Fruit fly (Drosophila melanogaster) whole organism, embryonic: ENCODE results near the gene spn-F.

Experiments used
- BEAF-32 ChIP-seq: fragments of 200-800 bp; sonication (Bioruptor generic); optimal IDR thresholded peaks from 3 replicates; lab custom pipeline; 2017; ENCODE audit warnings: missing biosample characterization, missing genetic modification characterization, mild to moderate bottlenecking, moderate library complexity, missing genetic modification reagents
- CG1233 ChIP-seq: fragments of 200-800 bp; sonication (Bioruptor generic); optimal IDR thresholded peaks from 4 replicates; lab custom pipeline; 2018; ENCODE audit warnings: missing biosample characterization, mild to moderate bottlenecking, missing genetic modification characterization
- CG14441 ChIP-seq: fragments of 200-800 bp; sonication (Bioruptor generic); IDR thresholded peaks from 2 replicates; pipeline ENCODE4 v1.3.6; 2022; ENCODE audit warnings: missing biosample characterization, missing genetic modification characterization
- CG15479 ChIP-seq: fragments of 200-800 bp; sonication (Bioruptor generic); optimal IDR thresholded peaks from 3 replicates; lab custom pipeline; 2019; ENCODE audit warnings: missing biosample characterization, mild to moderate bottlenecking, missing genetic modification characterization, moderate library complexity
- CG18599 ChIP-seq: fragments of 200-800 bp; sonication (Bioruptor generic); optimal IDR thresholded peaks from 3 replicates; lab custom pipeline; 2017; ENCODE audit warnings: missing biosample characterization, missing genetic modification characterization, mild to moderate bottlenecking, moderate library complexity, missing genetic modification reagents
- CG2678 ChIP-seq: fragments of 200-800 bp; sonication (Bioruptor generic); optimal IDR thresholded peaks from 3 replicates; lab custom pipeline; 2019; ENCODE audit warnings: missing biosample characterization, mild to moderate bottlenecking, missing genetic modification characterization, moderate library complexity
- CG32532 ChIP-seq: fragments of 200-800 bp; sonication (Bioruptor generic); IDR thresholded peaks from 2 replicates; pipeline ENCODE4 v1.3.6; 2022; ENCODE audit warnings: missing biosample characterization, missing genetic modification characterization
- CG32772 ChIP-seq: fragments of 200-800 bp; sonication (Bioruptor generic); IDR thresholded peaks from 2 replicates; pipeline ENCODE4 v1.3.6; 2022; ENCODE audit warnings: missing biosample characterization, missing genetic modification characterization
- CG3838 ChIP-seq: fragments of 200-800 bp; sonication (Bioruptor generic); optimal IDR thresholded peaks from 3 replicates; lab custom pipeline; 2016; ENCODE audit warnings: missing biosample characterization, missing genetic modification characterization
- CG7987 ChIP-seq: fragments of 200-800 bp; sonication (Bioruptor generic); optimal IDR thresholded peaks from 2 replicates; lab custom pipeline; 2018; ENCODE audit warnings: missing biosample characterization, mild to moderate bottlenecking, missing genetic modification characterization, moderate library complexity
- CG8359 ChIP-seq: fragments of 200-800 bp; sonication (Bioruptor generic); optimal IDR thresholded peaks from 2 replicates; lab custom pipeline; 2017; ENCODE audit warnings: missing biosample characterization, mild to moderate bottlenecking, missing genetic modification characterization, borderline replicate concordance
- D ChIP-seq, 2 experiments: fragments of 200-800 bp in 1 of 2; fragments of >200 bp in 1 of 2; sonication (Bioruptor generic) in 1 of 2; optimal IDR thresholded peaks; 2 replicates in 1 of 2; 3 replicates in 1 of 2; lab custom pipeline; 2017; ENCODE audit warnings: mild to moderate bottlenecking in 1 of 2, missing biosample characterization in 1 of 2, missing genetic modification characterization in 1 of 2, missing genetic modification reagents in 1 of 2
- Dad ChIP-seq: fragments of 200-800 bp; sonication (Bioruptor generic); optimal IDR thresholded peaks from 3 replicates; lab custom pipeline; 2016; ENCODE audit warnings: missing biosample characterization, missing genetic modification characterization
- Deaf1 ChIP-seq: fragments of 200-800 bp; optimal IDR thresholded peaks from 3 replicates; lab custom pipeline; 2019; ENCODE audit warnings: missing biosample characterization, mild to moderate bottlenecking, missing genetic modification characterization, moderate library complexity
- ERR ChIP-seq: fragments of 200-800 bp; sonication (Bioruptor generic); optimal IDR thresholded peaks from 2 replicates; lab custom pipeline; 2016; ENCODE audit warnings: missing biosample characterization, missing genetic modification characterization
- Fer1 ChIP-seq: fragments of 200-800 bp; sonication (Bioruptor generic); optimal IDR thresholded peaks from 2 replicates; lab custom pipeline; 2017; ENCODE audit warnings: missing biosample characterization, mild to moderate bottlenecking, missing genetic modification characterization
- Gsc ChIP-seq: fragments of 200-800 bp; sonication (Bioruptor generic); IDR thresholded peaks from 2 replicates; pipeline ENCODE4 v1.3.6; 2022; ENCODE audit warnings: missing biosample characterization, missing genetic modification characterization
- HmgD ChIP-seq: fragments of 200-800 bp; sonication (Bioruptor generic); optimal IDR thresholded peaks from 3 replicates; lab custom pipeline; 2016; ENCODE audit warnings: missing biosample characterization, missing genetic modification characterization
- HmgZ ChIP-seq: fragments of 200-800 bp; sonication (Bioruptor generic); optimal IDR thresholded peaks from 2 replicates; lab custom pipeline; 2018; ENCODE audit warnings: missing biosample characterization, mild to moderate bottlenecking, missing genetic modification characterization
- MBD-R2 ChIP-seq: fragments of 200-800 bp; sonication (Bioruptor generic); IDR thresholded peaks from 2 replicates; pipeline ENCODE4 v1.3.6; 2022; ENCODE audit warnings: missing biosample characterization, missing genetic modification characterization
- MESR4 ChIP-seq: fragments of 200-800 bp; sonication (Bioruptor generic); optimal IDR thresholded peaks from 2 replicates; lab custom pipeline; 2018; ENCODE audit warnings: missing biosample characterization, mild to moderate bottlenecking, missing genetic modification characterization, moderate library complexity
- Myb ChIP-seq: fragments of 200-800 bp; sonication (Bioruptor generic); optimal IDR thresholded peaks from 2 replicates; lab custom pipeline; 2016; ENCODE audit warnings: missing biosample characterization, missing genetic modification characterization
- Neu2 ChIP-seq: fragments of 200-800 bp; sonication (Bioruptor generic); optimal IDR thresholded peaks from 3 replicates; lab custom pipeline; 2016; ENCODE audit warnings: missing biosample characterization, missing genetic modification characterization, borderline replicate concordance
- Oaz ChIP-seq: fragments of 200-800 bp; sonication (Bioruptor generic); IDR thresholded peaks from 2 replicates; pipeline ENCODE4 v1.3.6; 2022; ENCODE audit warnings: missing biosample characterization, missing genetic modification characterization
- Ravus ChIP-seq: fragments of 200-800 bp; sonication (Bioruptor generic); IDR thresholded peaks from 2 replicates; pipeline ENCODE4 v1.3.6; 2022; ENCODE audit warnings: missing biosample characterization, missing genetic modification characterization
- Sry-β ChIP-seq: fragments of 200-800 bp; sonication (Bioruptor generic); optimal IDR thresholded peaks from 2 replicates; lab custom pipeline; 2018; ENCODE audit warnings: missing biosample characterization, mild to moderate bottlenecking, missing genetic modification characterization, moderate library complexity
- Usf ChIP-seq: fragments of 200-800 bp; sonication (Bioruptor generic); optimal IDR thresholded peaks from 2 replicates; lab custom pipeline; 2017; ENCODE audit warnings: missing genotype, missing biosample characterization, missing genetic modification characterization
- YL-1 ChIP-seq: fragments of 200-800 bp; sonication (Bioruptor generic); optimal IDR thresholded peaks from 3 replicates; lab custom pipeline; 2017; ENCODE audit warnings: missing biosample characterization, mild to moderate bottlenecking, missing genetic modification characterization
- cato ChIP-seq: fragments of 200-800 bp; sonication (Bioruptor generic); optimal IDR thresholded peaks from 2 replicates; lab custom pipeline; 2016; ENCODE audit warnings: missing biosample characterization, missing genetic modification characterization, borderline replicate concordance
- dimm ChIP-seq: fragments of 200-800 bp; sonication (Bioruptor generic); IDR thresholded peaks from 2 replicates; pipeline ENCODE4 v1.3.6; 2022; ENCODE audit warnings: missing biosample characterization, missing genetic modification characterization
- disco-r ChIP-seq: fragments of 200-800 bp; sonication (Bioruptor generic); optimal IDR thresholded peaks from 2 replicates; lab custom pipeline; 2016; ENCODE audit warnings: missing biosample characterization, missing genetic modification characterization
- dpn ChIP-seq, 2 experiments: fragments of 200-800 bp; sonication (Bioruptor generic); optimal IDR thresholded peaks; 3 replicates each; lab custom pipeline; 2016; ENCODE audit warnings: missing biosample characterization in 2 of 2, missing genetic modification characterization in 2 of 2
- gcm2 ChIP-seq: fragments of 200-800 bp; sonication (Bioruptor generic); optimal IDR thresholded peaks from 2 replicates; lab custom pipeline; 2016; ENCODE audit warnings: missing biosample characterization, missing genetic modification characterization
- grn ChIP-seq: fragments of 200-800 bp; sonication (Bioruptor generic); optimal IDR thresholded peaks from 3 replicates; lab custom pipeline; 2017; ENCODE audit warnings: missing biosample characterization, missing genetic modification characterization
- h ChIP-seq: fragments of >200 bp; optimal IDR thresholded peaks from 2 replicates; lab custom pipeline; 2017
- hkb ChIP-seq, 2 experiments: fragments of 200-800 bp in 1 of 2; fragments of >200 bp in 1 of 2; sonication (Bioruptor generic) in 1 of 2; IDR thresholded peaks in 1 of 2; optimal IDR thresholded peaks in 1 of 2; 2 replicates each; pipeline versions ENCODE4 v1.3.6 to Lab custom; 2017 to 2022; ENCODE audit warnings: missing biosample characterization in 1 of 2, missing genetic modification characterization in 1 of 2
- hth ChIP-seq: fragments of >200 bp; optimal IDR thresholded peaks from 2 replicates; lab custom pipeline; 2017; ENCODE audit warnings: inconsistent platforms
- jumu ChIP-seq: fragments of 200-800 bp; sonication (Bioruptor generic); optimal IDR thresholded peaks from 3 replicates; lab custom pipeline; 2016; ENCODE audit warnings: missing biosample characterization, missing genetic modification characterization
- kay ChIP-seq: fragments of 200-800 bp; sonication (Bioruptor generic); optimal IDR thresholded peaks from 2 replicates; lab custom pipeline; 2016; ENCODE audit warnings: missing biosample characterization, missing genetic modification characterization
- ken ChIP-seq: fragments of 200-800 bp; sonication (Bioruptor generic); IDR thresholded peaks from 3 replicates; pipeline ENCODE4 v1.3.6; 2022; ENCODE audit warnings: missing biosample characterization, missing genetic modification characterization
- mirr ChIP-seq: fragments of 200-800 bp; sonication (Bioruptor generic); optimal IDR thresholded peaks from 3 replicates; lab custom pipeline; 2018; ENCODE audit warnings: missing biosample characterization, mild to moderate bottlenecking, missing genetic modification characterization
- nerfin-2 ChIP-seq: fragments of 200-800 bp; sonication (Bioruptor generic); IDR thresholded peaks from 2 replicates; pipeline ENCODE4 v1.3.6; 2022; ENCODE audit warnings: missing biosample characterization, missing genetic modification characterization; ENCODE audit not compliant: partially characterized antibody
- prd ChIP-seq, 3 experiments: fragments of >200 bp in 2 of 3; fragments of 200-800 bp in 1 of 3; sonication (Bioruptor generic) in 1 of 3; optimal IDR thresholded peaks in 2 of 3; IDR thresholded peaks in 1 of 3; 2 replicates in 2 of 3; 3 replicates in 1 of 3; pipeline versions ENCODE4 v1.3.6 to Lab custom; 2017 to 2022; ENCODE audit warnings: missing biosample characterization in 1 of 3, missing genetic modification characterization in 1 of 3
- pros ChIP-seq: fragments of 200-800 bp; sonication (Bioruptor generic); optimal IDR thresholded peaks from 3 replicates; lab custom pipeline; 2019; ENCODE audit warnings: missing biosample characterization, mild to moderate bottlenecking, missing genetic modification characterization, moderate library complexity
- sens ChIP-seq: fragments of 200-800 bp; sonication (Bioruptor generic); peaks from one replicate; lab custom pipeline; 2016; ENCODE audit warnings: missing biosample characterization, missing genetic modification characterization
- slbo ChIP-seq: fragments of 200-800 bp; sonication (Bioruptor generic); IDR thresholded peaks from 2 replicates; pipeline ENCODE4 v1.3.6; 2022; ENCODE audit warnings: missing biosample characterization, missing genetic modification characterization
- ssp ChIP-seq: fragments of 200-800 bp; sonication (Bioruptor generic); IDR thresholded peaks from 2 replicates; pipeline ENCODE4 v1.3.6; 2022; ENCODE audit warnings: missing biosample characterization, missing genetic modification characterization
- zen2 ChIP-seq: fragments of 200-800 bp; sonication (Bioruptor generic); IDR thresholded peaks from 3 replicates; pipeline ENCODE4 v1.3.6; 2022; ENCODE audit warnings: missing biosample characterization, missing genetic modification characterization; ENCODE audit not compliant: partially characterized antibody

Gene spn-F

dm6 chr3R:31247281-31247995 lies 7.5 kb upstream of the spn-F start (continued):
- TF ChIP-seq CG15479 (no peak), hkb (optimal IDR thresholded peaks at IDR 0.05; lab: Kevin White, UChicago) (no peak), hkb (GFP tag; IDR thresholded peaks at IDR 0.05; lab: Robert Waterston, UW) (peak; percentile 88), Usf (GFP tag; lab: Kevin White, UChicago) (no peak), disco-r (GFP tag; lab: Kevin White, UChicago) (peak; percentile 5), nerfin-2 (no peak), cato (peak; percentile 48), HmgD (GFP tag; lab: Kevin White, UChicago) (no peak), kay (peak; percentile 34), dpn (GFP tag; optimal IDR thresholded peaks at IDR 0.05; lab: Kevin White, UChicago) (peak; percentile 57 to 74), BEAF-32 (no peak), D (optimal IDR thresholded peaks at IDR 0.05; lab: Kevin White, UChicago) (no peak), D (GFP tag; optimal IDR thresholded peaks at IDR 0.05; lab: Kevin White, UChicago) (peak; percentile 67), Sry-β (GFP tag; lab: Kevin White, UChicago) (peak; percentile 5), Deaf1 (tag; lab: Kevin White, UChicago) (peak; percentile 47), Fer1 (GFP tag; lab: Kevin White, UChicago) (peak; percentile 68), ken (GFP tag; lab: Robert Waterston, UW) (peak; percentile 71), mirr (GFP tag; lab: Kevin White, UChicago) (no peak), Neu2 (GFP tag; lab: Kevin White, UChicago) (no peak), CG3838 (no peak), Gsc (GFP tag; lab: Robert Waterston, UW) (peak; percentile 40; the same call in 1 of the 2 replicates), slbo (GFP tag; lab: Robert Waterston, UW) (peak; percentile 47), hth (no peak), CG2678 (peak; percentile 88), prd (optimal IDR thresholded peaks at IDR 0.05; lab: Kevin White, UChicago) (no peak), prd (GFP tag; IDR thresholded peaks at IDR 0.05; lab: Robert Waterston, UW) (peak; percentile 79), MBD-R2 (GFP tag; lab: Robert Waterston, UW) (no peak), CG1233 (GFP tag; lab: Kevin White, UChicago) (peak; percentile 65), zen2 (no peak), ssp (GFP tag; lab: Robert Waterston, UW) (peak; percentile 70), dimm (GFP tag; lab: Robert Waterston, UW) (peak; percentile 58), HmgZ (tag; lab: Kevin White, UChicago) (no peak), CG32532 (GFP tag; lab: Robert Waterston, UW) (peak; percentile 14; the same call in 1 of the 2 replicates), pros (GFP tag; lab: Kevin White, UChicago) (no peak), YL-1 (GFP tag; lab: Kevin White, UChicago) (no peak), h (lab: Kevin White, UChicago) (no peak), CG18599 (peak; percentile 46), ERR (GFP tag; lab: Kevin White, UChicago) (peak; percentile 4), CG8359 (GFP tag; lab: Kevin White, UChicago) (peak; percentile 44), Ravus (GFP tag; lab: Robert Waterston, UW) (no peak), jumu (GFP tag; lab: Kevin White, UChicago) (peak; percentile 54), MESR4 (GFP tag; lab: Kevin White, UChicago) (no peak), CG32772 (GFP tag; lab: Robert Waterston, UW) (peak; percentile 75), Oaz (peak; percentile 72), sens (GFP tag; lab: Kevin White, UChicago) (peak; percentile 95), gcm2 (GFP tag; lab: Kevin White, UChicago) (no peak), Myb (GFP tag; lab: Kevin White, UChicago) (peak; percentile 24), grn (GFP tag; lab: Kevin White, UChicago) (peak; percentile 38), CG7987 (GFP tag; lab: Kevin White, UChicago) (peak; percentile 14), CG14441 (GFP tag; lab: Robert Waterston, UW) (peak; percentile 86), Dad (peak; percentile 51)
